Worm (Caenorhabditis elegans): ENCODE results near the gene ugt-64.

ugt-64 gene

ce11 chrV:3468436-3468835, 37.7 kb downstream of the ugt-64 start, which contains the start of gene gst-33 (continued):
- TF ChIP-seq sma-9 (GFP tag; optimal IDR thresholded peaks at IDR 0.05) (peak; percentile 73), sma-9 (tag; optimal IDR thresholded peaks at IDR 0.05) (no peak), C34F6.9 (tag; optimal IDR thresholded peaks at IDR 0.05) (no peak), mdl-1 (tag; optimal IDR thresholded peaks at IDR 0.05) (no peak)

ce11 chrV:3464897-3465296, 41.3 kb downstream of the ugt-64 start:
- TF ChIP-seq nhr-23 (tag; optimal IDR thresholded peaks at IDR 0.05) (no peak), unc-55 (GFP tag; optimal IDR thresholded peaks at IDR 0.05) (no peak), nhr-11 (tag; optimal IDR thresholded peaks at IDR 0.05) (no peak), sma-9 (GFP tag; optimal IDR thresholded peaks at IDR 0.05) (no peak), sma-9 (tag; optimal IDR thresholded peaks at IDR 0.05) (no peak)

ce11 chrV:3463514-3463913, 42.6 kb downstream of the ugt-64 start, which contains the start of gene slc-28.1:
Gene slc-28.1, plus strand, starts transcription at chrV:3463814.
- TF ChIP-seq lin-39 (tag; optimal IDR thresholded peaks at IDR 0.05): no peak

- TF ChIP-seq nhr-23 (tag; optimal IDR thresholded peaks at IDR 0.05): no peak
- TF ChIP-seq nhr-11 (tag; optimal IDR thresholded peaks at IDR 0.05): no peak
- no peak for TF ChIP-seq elt-3 (tag; optimal IDR thresholded peaks at IDR 0.05)
- no peak for TF ChIP-seq ceh-16 (tag; optimal IDR thresholded peaks at IDR 0.05)
- TF ChIP-seq egl-27 (tag; optimal IDR thresholded peaks at IDR 0.05): no peak
- no peak for TF ChIP-seq fos-1 (tag; optimal IDR thresholded peaks at IDR 0.05)
- TF ChIP-seq ama-1 (optimal IDR thresholded peaks at IDR 0.05): no peak
- TF ChIP-seq nhr-129 (tag; optimal IDR thresholded peaks at IDR 0.05): no peak
- no peak for TF ChIP-seq sma-9 (GFP tag; optimal IDR thresholded peaks at IDR 0.05)
- TF ChIP-seq sma-9 (tag; optimal IDR thresholded peaks at IDR 0.05): no peak
- no peak for TF ChIP-seq crh-2 (tag; optimal IDR thresholded peaks at IDR 0.05)
- no peak for TF ChIP-seq unc-39 (tag; optimal IDR thresholded peaks at IDR 0.05)
- no peak for TF ChIP-seq nhr-237 (tag; optimal IDR thresholded peaks at IDR 0.05)
- no peak for TF ChIP-seq ztf-4 (tag; optimal IDR thresholded peaks at IDR 0.05)
- no peak for TF ChIP-seq nhr-77 (tag; optimal IDR thresholded peaks at IDR 0.05)
These were observed 46.2 kb downstream of the ugt-64 start, which contains the start of gene slc-28.2 for ce11 chrV:3459919-3460318. Gene slc-28.2, plus strand, starts transcription at chrV:3460219.

ce11 chrV:3455135-3455747, 50.9 kb downstream of the ugt-64 start:
- no peak for TF ChIP-seq nhr-129 (tag; optimal IDR thresholded peaks at IDR 0.05)
- TF ChIP-seq unc-55 (GFP tag; optimal IDR thresholded peaks at IDR 0.05): no peak
- no peak for TF ChIP-seq lin-39 (tag; optimal IDR thresholded peaks at IDR 0.05)
- TF ChIP-seq zag-1 (tag; optimal IDR thresholded peaks at IDR 0.05): no peak
- no peak for TF ChIP-seq mab-5 (tag; optimal IDR thresholded peaks at IDR 0.05)
- no peak for TF ChIP-seq ceh-16 (tag; optimal IDR thresholded peaks at IDR 0.05)
- no peak for TF ChIP-seq skn-1 (tag; optimal IDR thresholded peaks at IDR 0.05)
- TF ChIP-seq blmp-1 (tag; optimal IDR thresholded peaks at IDR 0.05; ENCODE audit: insufficient read depth): no peak
- TF ChIP-seq crh-2 (tag; optimal IDR thresholded peaks at IDR 0.05): no peak
- TF ChIP-seq elt-3 (tag; optimal IDR thresholded peaks at IDR 0.05): no peak
- TF ChIP-seq R02D3.7 (tag; optimal IDR thresholded peaks at IDR 0.05): no peak
- no peak for TF ChIP-seq sma-9 (GFP tag; optimal IDR thresholded peaks at IDR 0.05)
- TF ChIP-seq sma-9 (tag; optimal IDR thresholded peaks at IDR 0.05): no peak
- no peak for TF ChIP-seq ztf-4 (tag; optimal IDR thresholded peaks at IDR 0.05)
- TF ChIP-seq unc-62 (GFP tag; optimal IDR thresholded peaks at IDR 0.05): no peak
- no peak for TF ChIP-seq nhr-6 (tag; optimal IDR thresholded peaks at IDR 0.05)
- TF ChIP-seq egl-27 (tag; optimal IDR thresholded peaks at IDR 0.05): no peak
- no peak for TF ChIP-seq unc-39 (tag; optimal IDR thresholded peaks at IDR 0.05)
- TF ChIP-seq ztf-11 (tag; optimal IDR thresholded peaks at IDR 0.05): no peak
- no peak for TF ChIP-seq mdl-1 (tag; optimal IDR thresholded peaks at IDR 0.05)
- no peak for TF ChIP-seq dmd-4 (tag; optimal IDR thresholded peaks at IDR 0.05)

- TF ChIP-seq elt-3 (tag; optimal IDR thresholded peaks at IDR 0.05) (no peak), Y55F3AM.14 (GFP tag; optimal IDR thresholded peaks at IDR 0.05) (no peak), peb-1 (tag; optimal IDR thresholded peaks at IDR 0.05) (no peak), mbf-1 (tag; optimal IDR thresholded peaks at IDR 0.05) (no peak), lin-39 (tag; optimal IDR thresholded peaks at IDR 0.05) (no peak), sma-9 (GFP tag; optimal IDR thresholded peaks at IDR 0.05) (no peak), sma-9 (tag; optimal IDR thresholded peaks at IDR 0.05) (no peak), lin-13 (GFP tag; optimal IDR thresholded peaks at IDR 0.05) (no peak), ztf-4 (tag; optimal IDR thresholded peaks at IDR 0.05) (no peak), dmd-4 (tag; optimal IDR thresholded peaks at IDR 0.05) (no peak), nhr-129 (tag; optimal IDR thresholded peaks at IDR 0.05) (no peak), skn-1 (tag; optimal IDR thresholded peaks at IDR 0.05) (no peak), crh-2 (tag; optimal IDR thresholded peaks at IDR 0.05) (no peak), ZK546.5 (tag; optimal IDR thresholded peaks at IDR 0.05) (no peak), unc-39 (tag; optimal IDR thresholded peaks at IDR 0.05) (no peak), R02D3.7 (tag; optimal IDR thresholded peaks at IDR 0.05) (no peak), fos-1 (tag; optimal IDR thresholded peaks at IDR 0.05) (no peak), nhr-23 (tag; optimal IDR thresholded peaks at IDR 0.05) (no peak), ceh-16 (tag; optimal IDR thresholded peaks at IDR 0.05) (no peak), F13H6.1 (tag; optimal IDR thresholded peaks at IDR 0.05) (no peak)
These were observed 51.5 kb downstream of the ugt-64 start for ce11 chrV:3454620-3455019.

Measured in whole organism, L2 larva.